Worm (Caenorhabditis elegans) whole organism, young adult: ENCODE results near the gene sdz-15.

ENCODE experiments used
- B0336.3 ChIP-seq: fragments of 200-800 bp; sonication (Bioruptor generic); IDR thresholded peaks from 2 replicates; pipeline ENCODE4 v1.3.6; 2022; ENCODE audit warnings: missing genetic modification characterization, missing compliant biosample characterization
- F23B12.7 ChIP-seq: sonication (generic microtip); optimal IDR thresholded peaks from 2 replicates; lab custom pipeline; 2017; ENCODE audit warnings: missing genetic modification characterization, mild to moderate bottlenecking, missing compliant biosample characterization, antibody characterized with exemption, moderate library complexity; ENCODE audit not compliant: insufficient read depth
- F57A8.1 ChIP-seq: fragments of 200-800 bp; sonication (Bioruptor generic); optimal IDR thresholded peaks from 2 replicates; lab custom pipeline; 2018; ENCODE audit warnings: mild to moderate bottlenecking, missing genetic modification characterization, moderate library complexity, missing compliant biosample characterization
- F57C9.4 ChIP-seq: sonication (generic microtip); optimal IDR thresholded peaks from 2 replicates; lab custom pipeline; 2017; ENCODE audit warnings: mild to moderate bottlenecking, missing genetic modification characterization, missing compliant biosample characterization
- K11D2.4 ChIP-seq: fragments of 200-800 bp; sonication (Bioruptor generic); IDR thresholded peaks from 2 replicates; pipeline ENCODE4 v1.3.6; 2022; ENCODE audit warnings: missing genetic modification reagents, missing genetic modification characterization, missing compliant biosample characterization
- T07F8.4 ChIP-seq: sonication (generic microtip); optimal IDR thresholded peaks from 2 replicates; lab custom pipeline; 2016; ENCODE audit warnings: mild to moderate bottlenecking, missing genetic modification characterization, moderate library complexity, missing compliant biosample characterization
- Y53F4B.3 ChIP-seq: fragments of 200-800 bp; sonication (Bioruptor generic); IDR thresholded peaks from 2 replicates; pipeline ENCODE4 v1.3.6; 2022; ENCODE audit warnings: missing genetic modification reagents, missing genetic modification characterization, missing compliant biosample characterization
- Y67H2A.10 ChIP-seq: fragments of 200-800 bp; sonication (Bioruptor generic); conservative IDR thresholded peaks from 2 replicates; pipeline ENCODE4 v1.3.6; 2022; ENCODE audit warnings: missing genetic modification reagents, missing genetic modification characterization, missing compliant biosample characterization
- Y95B8A.8 ChIP-seq: fragments of 200-800 bp; sonication (Bioruptor generic); IDR thresholded peaks from 2 replicates; pipeline ENCODE4 v1.3.6; 2022; ENCODE audit warnings: missing genetic modification reagents, missing genetic modification characterization, missing compliant biosample characterization
- aptf-2 ChIP-seq: fragments of 200-800 bp; sonication (Bioruptor generic); conservative IDR thresholded peaks from 2 replicates; pipeline ENCODE4 v1.3.6; 2022; ENCODE audit warnings: missing genetic modification reagents, missing genetic modification characterization, missing compliant biosample characterization
- atf-7 ChIP-seq: sonication (generic microtip); optimal IDR thresholded peaks from 2 replicates; lab custom pipeline; 2017; ENCODE audit warnings: mild to moderate bottlenecking, missing genetic modification characterization, missing compliant biosample characterization
- attf-3 ChIP-seq: fragments of 200-800 bp; sonication (Bioruptor generic); conservative IDR thresholded peaks from 2 replicates; pipeline ENCODE4 v1.3.6; 2022; ENCODE audit warnings: missing genetic modification reagents, missing genetic modification characterization, missing compliant biosample characterization
- bed-1 ChIP-seq: fragments of 200-800 bp; sonication (Bioruptor generic); IDR thresholded peaks from 2 replicates; pipeline ENCODE4 v1.3.6; 2022; ENCODE audit warnings: missing genetic modification reagents, missing genetic modification characterization, missing compliant biosample characterization
- ceh-79 ChIP-seq: sonication (generic microtip); optimal IDR thresholded peaks from 2 replicates; lab custom pipeline; 2017; ENCODE audit warnings: mild to moderate bottlenecking, missing genetic modification characterization, missing compliant biosample characterization
- ceh-91 ChIP-seq: fragments of 200-800 bp; sonication (Bioruptor generic); IDR thresholded peaks from 2 replicates; pipeline ENCODE4 v1.3.6; 2022; ENCODE audit warnings: missing genetic modification reagents, missing genetic modification characterization, missing compliant biosample characterization
- chd-7 ChIP-seq: sonication (generic microtip); optimal IDR thresholded peaks from 2 replicates; lab custom pipeline; 2016; ENCODE audit warnings: mild to moderate bottlenecking, missing genetic modification characterization, moderate library complexity, missing compliant biosample characterization
- dpl-1 ChIP-seq: fragments of 150-350 bp; optimal IDR thresholded peaks from 2 replicates; lab custom pipeline; 2014; ENCODE audit warnings: missing biosample characterization, missing genetic modification reagents, missing genetic modification characterization
- egl-18 ChIP-seq: fragments of 200-800 bp; sonication (Bioruptor generic); IDR thresholded peaks from 2 replicates; pipeline ENCODE4 v1.3.6; 2022; ENCODE audit warnings: missing genetic modification reagents, missing genetic modification characterization, missing compliant biosample characterization
- ekl-4 ChIP-seq: fragments of 200-800 bp; sonication (Bioruptor generic); IDR thresholded peaks from 2 replicates; pipeline ENCODE4 v1.3.6; 2022; ENCODE audit warnings: missing genetic modification reagents, missing genetic modification characterization, missing compliant biosample characterization
- ets-4 ChIP-seq: fragments of 200-800 bp; sonication (Bioruptor generic); optimal IDR thresholded peaks from 2 replicates; lab custom pipeline; 2018; ENCODE audit warnings: mild to moderate bottlenecking, missing genetic modification characterization, missing compliant biosample characterization
- gei-17 ChIP-seq: fragments of 200-800 bp; sonication (Bioruptor generic); optimal IDR thresholded peaks from 2 replicates; lab custom pipeline; 2018; ENCODE audit warnings: mild to moderate bottlenecking, missing genetic modification characterization, missing compliant biosample characterization
- hmg-1.2 ChIP-seq: fragments of 200-800 bp; sonication (Bioruptor generic); IDR thresholded peaks from 2 replicates; pipeline ENCODE4 v1.3.6; 2022; ENCODE audit warnings: missing genetic modification reagents, missing genetic modification characterization, missing compliant biosample characterization
- hmg-20 ChIP-seq: fragments of 200-800 bp; sonication (Bioruptor generic); IDR thresholded peaks from 2 replicates; pipeline ENCODE4 v1.3.6; 2022; ENCODE audit warnings: missing genetic modification reagents, missing genetic modification characterization, missing compliant biosample characterization
- hrde-1 ChIP-seq: sonication (generic microtip); optimal IDR thresholded peaks from 2 replicates; lab custom pipeline; 2016; ENCODE audit warnings: missing genetic modification characterization, mild to moderate bottlenecking, missing compliant biosample characterization, moderate library complexity, missing genotype, missing genetic modification reagents, borderline replicate concordance
- lag-1 ChIP-seq: fragments of 200-800 bp; sonication (Bioruptor generic); IDR thresholded peaks from 2 replicates; pipeline ENCODE4 v1.3.6; 2022; ENCODE audit warnings: missing genetic modification reagents, missing genetic modification characterization, missing compliant biosample characterization
- let-607 ChIP-seq, 2 experiments: fragments of 200-800 bp in 1 of 2; sonication (Bioruptor generic) in 1 of 2; sonication (generic microtip) in 1 of 2; optimal IDR thresholded peaks; 2 replicates each; lab custom pipeline; 2016 to 2018; ENCODE audit warnings: mild to moderate bottlenecking in 2 of 2, missing compliant biosample characterization in 2 of 2, missing genetic modification characterization in 2 of 2, moderate library complexity in 2 of 2, missing genotype in 1 of 2
- lir-1 ChIP-seq: fragments of 200-800 bp; sonication (Bioruptor generic); conservative IDR thresholded peaks from 2 replicates; pipeline ENCODE4 v1.3.6; 2022; ENCODE audit warnings: missing genetic modification reagents, missing genetic modification characterization, missing compliant biosample characterization
- madf-3 ChIP-seq: fragments of 200-800 bp; sonication (Bioruptor generic); IDR thresholded peaks from 2 replicates; pipeline ENCODE4 v1.3.6; 2022; ENCODE audit warnings: missing genetic modification reagents, missing genetic modification characterization, missing compliant biosample characterization
- madf-6 ChIP-seq: fragments of 200-800 bp; sonication (Bioruptor generic); IDR thresholded peaks from 2 replicates; pipeline ENCODE4 v1.3.6; 2022; ENCODE audit warnings: missing genetic modification reagents, missing genetic modification characterization, missing compliant biosample characterization
- madf-8 ChIP-seq: fragments of 200-800 bp; sonication (Bioruptor generic); conservative IDR thresholded peaks from 2 replicates; pipeline ENCODE4 v1.3.6; 2022; ENCODE audit warnings: missing genetic modification reagents, missing genetic modification characterization, missing compliant biosample characterization
- mcd-1 ChIP-seq: fragments of 200-800 bp; sonication (Bioruptor generic); IDR thresholded peaks from 2 replicates; pipeline ENCODE4 v1.3.6; 2022; ENCODE audit warnings: missing genetic modification reagents, missing genetic modification characterization, missing compliant biosample characterization
- mel-28 ChIP-seq: sonication (generic microtip); optimal IDR thresholded peaks from 2 replicates; lab custom pipeline; 2016; ENCODE audit warnings: borderline replicate concordance, mild to moderate bottlenecking, missing genetic modification characterization, missing compliant biosample characterization
- mxl-1 ChIP-seq: sonication (generic microtip); optimal IDR thresholded peaks from 2 replicates; lab custom pipeline; 2016; ENCODE audit warnings: missing genetic modification characterization, missing compliant biosample characterization
- nfya-2 ChIP-seq: fragments of 200-800 bp; sonication (Bioruptor generic); IDR thresholded peaks from 2 replicates; pipeline ENCODE4 v1.3.6; 2022; ENCODE audit warnings: missing genetic modification reagents, missing genetic modification characterization, missing compliant biosample characterization
- nfyb-1 ChIP-seq: fragments of 200-800 bp; sonication (Bioruptor generic); IDR thresholded peaks from 2 replicates; pipeline ENCODE4 v1.3.6; 2022; ENCODE audit warnings: missing genetic modification reagents, missing genetic modification characterization, missing compliant biosample characterization
- nhr-120 ChIP-seq: fragments of 200-800 bp; sonication (Bioruptor generic); IDR thresholded peaks from 2 replicates; pipeline ENCODE4 v1.3.6; 2022; ENCODE audit warnings: missing genetic modification characterization, missing compliant biosample characterization
- pbrm-1 ChIP-seq: fragments of 200-800 bp; sonication (Bioruptor generic); IDR thresholded peaks from 2 replicates; pipeline ENCODE4 v1.3.6; 2022; ENCODE audit warnings: missing genetic modification reagents, missing genetic modification characterization, missing compliant biosample characterization
- rcor-1 ChIP-seq: fragments of 200-800 bp; sonication (Bioruptor generic); IDR thresholded peaks from 2 replicates; pipeline ENCODE4 v1.3.6; 2022; ENCODE audit warnings: missing genetic modification reagents, missing genetic modification characterization, missing compliant biosample characterization
- snpc-1.3 ChIP-seq: sonication (generic microtip); optimal IDR thresholded peaks from 2 replicates; lab custom pipeline; 2017; ENCODE audit warnings: missing genetic modification characterization, mild to moderate bottlenecking, missing compliant biosample characterization, antibody characterized with exemption, moderate library complexity, missing genotype, missing genetic modification reagents; ENCODE audit not compliant: insufficient read depth
- snpc-3.4 ChIP-seq: sonication (generic microtip); optimal IDR thresholded peaks from 2 replicates; lab custom pipeline; 2017; ENCODE audit warnings: missing genetic modification characterization, mild to moderate bottlenecking, missing compliant biosample characterization, antibody characterized with exemption, moderate library complexity, missing genotype, missing genetic modification reagents
- tlf-1 ChIP-seq: fragments of 200-800 bp; sonication (Bioruptor generic); optimal IDR thresholded peaks from 2 replicates; lab custom pipeline; 2018; ENCODE audit warnings: mild to moderate bottlenecking, missing genetic modification characterization, missing compliant biosample characterization
- unc-130 ChIP-seq: sonication (generic microtip); optimal IDR thresholded peaks from 2 replicates; lab custom pipeline; 2016; ENCODE audit warnings: missing genetic modification reagents, missing genetic modification characterization, missing compliant biosample characterization
- unc-62 ChIP-seq: fragments of 150-350 bp; optimal IDR thresholded peaks from 2 replicates; lab custom pipeline; 2014; ENCODE audit warnings: missing biosample characterization, missing genetic modification reagents, missing genetic modification characterization
- xnd-1 ChIP-seq: sonication (generic microtip); optimal IDR thresholded peaks from 2 replicates; lab custom pipeline; 2016; ENCODE audit warnings: missing genotype, missing genetic modification reagents, missing genetic modification characterization, missing compliant biosample characterization
- ztf-25 ChIP-seq: fragments of 200-800 bp; sonication (Bioruptor generic); IDR thresholded peaks from 2 replicates; pipeline ENCODE4 v1.3.6; 2022; ENCODE audit warnings: missing genetic modification reagents, missing genetic modification characterization, missing compliant biosample characterization
- ztf-28 ChIP-seq: fragments of 200-800 bp; sonication (Bioruptor generic); IDR thresholded peaks from 2 replicates; pipeline ENCODE4 v1.3.6; 2022; ENCODE audit warnings: missing genetic modification reagents, missing genetic modification characterization, missing compliant biosample characterization

Gene sdz-15

DNA sequence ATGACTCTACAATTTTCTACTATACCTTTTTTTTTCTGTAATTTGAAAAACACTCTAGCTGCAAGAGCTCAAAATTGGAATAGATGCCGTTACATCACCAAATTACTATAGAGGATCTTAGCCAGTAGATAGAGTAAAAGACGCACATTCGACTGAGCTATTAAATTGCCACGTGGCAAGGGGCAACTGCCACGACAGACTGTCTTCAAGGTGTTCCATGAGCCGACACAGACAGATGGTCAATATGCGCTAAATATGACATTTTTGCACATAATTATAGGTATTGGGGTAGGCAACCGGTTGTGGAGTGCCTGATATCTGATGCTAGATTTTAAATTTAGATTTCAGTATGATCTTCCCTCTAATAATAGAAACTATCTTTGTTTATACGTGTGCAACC lies 18.8 kb upstream of the sdz-15 start:
- no peak for TF ChIP-seq atf-7 (tag; lab: Kevin White, UChicago)
- no peak for TF ChIP-seq egl-18 (GFP tag; lab: Robert Waterston, UW)
- no peak for TF ChIP-seq ztf-28 (GFP tag; lab: Robert Waterston, UW)
- TF ChIP-seq K11D2.4 (GFP tag; lab: Robert Waterston, UW): no peak
- TF ChIP-seq B0336.3: no peak
- TF ChIP-seq, all 124 proteins: peak for 0

DNA sequence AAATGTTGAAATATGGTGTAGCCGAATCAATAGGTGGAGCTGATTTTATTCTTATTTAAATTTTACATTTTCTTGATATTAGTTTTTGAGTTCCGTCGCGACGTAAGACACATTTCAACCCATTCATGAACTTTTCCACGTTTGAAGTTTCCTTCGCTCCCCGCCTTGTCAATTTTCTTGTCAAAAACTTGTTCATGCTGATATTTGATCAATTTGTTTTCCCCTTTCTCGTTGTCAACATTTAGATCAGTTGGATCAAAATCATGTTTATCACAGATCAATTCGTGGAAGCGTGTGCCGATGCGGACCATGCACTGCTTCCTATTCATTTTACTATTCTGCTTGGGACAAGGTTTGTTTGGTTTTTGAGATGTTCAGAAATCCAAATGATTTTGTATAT lies 15.4 kb upstream of the sdz-15 start, which contains the start of gene chtb-2:
Gene chtb-2, plus strand, starts transcription at position 301 of the 400 bp plus-strand sequence.
- TF ChIP-seq gei-17 (GFP tag; lab: Kevin White, UChicago): no peak
- no peak for TF ChIP-seq mel-28
- TF ChIP-seq ets-4 (GFP tag; lab: Kevin White, UChicago): no peak
- TF ChIP-seq T07F8.4 (tag; lab: Kevin White, UChicago): no peak
- no peak for TF ChIP-seq Y53F4B.3 (GFP tag; lab: Robert Waterston, UW)
- no peak for TF ChIP-seq ceh-91
- no peak for TF ChIP-seq unc-62 (GFP tag; lab: Kevin White, UChicago)
- TF ChIP-seq ceh-79: no peak
- no peak for TF ChIP-seq madf-8 (GFP tag; lab: Robert Waterston, UW)
- no peak for TF ChIP-seq Y67H2A.10
- no peak for TF ChIP-seq snpc-3.4
- no peak for TF ChIP-seq madf-3 (GFP tag; lab: Robert Waterston, UW)
- no peak for TF ChIP-seq tlf-1
- TF ChIP-seq unc-130: no peak
- no peak for TF ChIP-seq rcor-1
- TF ChIP-seq ekl-4 (GFP tag; lab: Robert Waterston, UW): no peak
- no peak for TF ChIP-seq chd-7 (tag; lab: Kevin White, UChicago)

DNA sequence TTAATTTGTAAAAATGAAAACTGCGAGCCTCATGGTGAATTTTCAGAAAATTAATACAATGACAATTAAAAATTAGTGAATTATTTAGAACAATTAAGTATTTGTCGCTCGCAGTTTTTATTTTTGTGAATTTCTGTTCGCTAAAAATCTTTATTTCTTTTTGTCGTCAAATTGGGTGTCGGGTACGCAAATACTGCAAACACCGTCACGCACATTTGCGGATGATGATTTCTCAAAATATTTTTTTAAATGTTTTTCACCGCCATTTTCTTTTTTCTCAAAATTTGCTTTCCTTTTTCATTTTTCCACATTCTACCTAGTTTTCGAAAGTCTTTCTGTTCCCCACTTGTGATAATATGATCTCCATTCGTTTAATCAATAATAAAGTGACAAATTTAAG lies 9.4 kb upstream of the sdz-15 start:
- peak; percentile 52 for TF ChIP-seq snpc-3.4
- TF ChIP-seq pbrm-1 (GFP tag; lab: Robert Waterston, UW): no peak
- no peak for TF ChIP-seq ztf-25 (GFP tag; lab: Robert Waterston, UW)
- TF ChIP-seq ekl-4 (GFP tag; lab: Robert Waterston, UW): no peak
- peak; percentile 47; the same call in 1 of the 2 replicates for TF ChIP-seq madf-6 (GFP tag; lab: Robert Waterston, UW)
- no peak for TF ChIP-seq F57A8.1
- no peak for TF ChIP-seq ceh-79
- TF ChIP-seq nfya-2: no peak
- TF ChIP-seq Y53F4B.3 (GFP tag; lab: Robert Waterston, UW): no peak
- peak; percentile 24 for TF ChIP-seq dpl-1
- TF ChIP-seq bed-1 (GFP tag; lab: Robert Waterston, UW): no peak
- TF ChIP-seq xnd-1 (tag; lab: Kevin White, UChicago): no peak
- no peak for TF ChIP-seq nhr-120 (GFP tag; lab: Robert Waterston, UW)
- TF ChIP-seq mxl-1 (tag; lab: Kevin White, UChicago): no peak
- TF ChIP-seq mcd-1 (GFP tag; lab: Robert Waterston, UW): no peak
- TF ChIP-seq F23B12.7 (tag; lab: Kevin White, UChicago): peak; percentile 43
- TF ChIP-seq Y95B8A.8: no peak
- TF ChIP-seq let-607 (tag; optimal IDR thresholded peaks at IDR 0.05; lab: Kevin White, UChicago): no peak
- no peak for TF ChIP-seq lag-1
- 0 out of 2 replicates have a peak, but pooled peaks have one; percentile 9 for TF ChIP-seq hmg-1.2 (GFP tag; lab: Robert Waterston, UW)
- peak; percentile 60; the same call in 1 of the 2 replicates for TF ChIP-seq nfyb-1 (GFP tag; lab: Robert Waterston, UW)
- TF ChIP-seq attf-3 (GFP tag; lab: Robert Waterston, UW): 0 out of 2 replicates have a peak, but pooled peaks have one; percentile 12
- no peak for TF ChIP-seq hrde-1
- no peak for TF ChIP-seq hmg-20 (GFP tag; lab: Robert Waterston, UW)
- no peak for TF ChIP-seq aptf-2 (GFP tag; lab: Robert Waterston, UW)
- TF ChIP-seq lir-1 (GFP tag; lab: Robert Waterston, UW): no peak
- TF ChIP-seq snpc-1.3 (tag; lab: Kevin White, UChicago): peak; percentile 73
- no peak for TF ChIP-seq F57C9.4
